Fruit fly (Drosophila melanogaster) whole organism, wandering third instar larva: Measurements from ENCODE around the gene frc.

Experiments used
- CG9705 ChIP-seq: fragments of 200-800 bp; sonication (Bioruptor generic); optimal IDR thresholded peaks from 2 replicates; lab custom pipeline; 2018; ENCODE audit warnings: missing biosample characterization, mild to moderate bottlenecking, missing genetic modification characterization
- Dfd ChIP-seq: fragments of >200 bp; optimal IDR thresholded peaks from 2 replicates; lab custom pipeline; 2017; ENCODE audit warnings: missing biosample characterization, missing genetic modification characterization
- Vsx2 ChIP-seq: fragments of 200-300, 225-300 bp; sonication (Bioruptor generic); optimal IDR thresholded peaks from 2 replicates; lab custom pipeline; 2018; ENCODE audit warnings: missing biosample characterization, missing genetic modification characterization; ENCODE audit not compliant: partially characterized antibody
- brk ChIP-seq: fragments of 200-800 bp; sonication (Bioruptor generic); optimal IDR thresholded peaks from 2 replicates; lab custom pipeline; 2016; ENCODE audit warnings: missing biosample characterization, mild to moderate bottlenecking, missing genetic modification characterization
- dmrt93B ChIP-seq: fragments of 200-800 bp; sonication (Bioruptor generic); optimal IDR thresholded peaks from 2 replicates; lab custom pipeline; 2018; ENCODE audit warnings: missing biosample characterization, mild to moderate bottlenecking, missing genetic modification characterization
- fru ChIP-seq: fragments of 200-800 bp; sonication (Bioruptor generic); optimal IDR thresholded peaks from 3 replicates; lab custom pipeline; 2016; ENCODE audit warnings: missing biosample characterization, mild to moderate bottlenecking, missing genetic modification characterization
- h ChIP-seq: fragments of 200-800 bp; sonication (Bioruptor generic); optimal IDR thresholded peaks from 3 replicates; lab custom pipeline; 2016; ENCODE audit warnings: missing biosample characterization, mild to moderate bottlenecking, missing genetic modification characterization
- tai ChIP-seq: sonication (Bioruptor generic); optimal IDR thresholded peaks from 2 replicates; lab custom pipeline; 2016; ENCODE audit warnings: missing biosample characterization, missing genetic modification characterization
- usp ChIP-seq: fragments of >200 bp; optimal IDR thresholded peaks from 2 replicates; lab custom pipeline; 2017; ENCODE audit warnings: missing biosample characterization, missing genetic modification characterization

- TF ChIP-seq fru (no peak), Dfd (GFP tag; lab: Kevin White, UChicago) (no peak), tai (GFP tag; lab: Kevin White, UChicago) (no peak), usp (no peak), h (GFP tag; lab: Kevin White, UChicago) (no peak), CG9705 (GFP tag; lab: Kevin White, UChicago) (no peak), dmrt93B (GFP tag; lab: Kevin White, UChicago) (no peak), Vsx2 (GFP tag; lab: Kevin White, UChicago) (no peak), brk (GFP tag; lab: Kevin White, UChicago) (no peak)
Measured at dm6 chr3L:17402399-17402798, 30.6 kb downstream of the frc start.
